Worm (Caenorhabditis elegans) whole organism, L4 larva: Measurements from ENCODE around the gene kin-18.
A peak's percentile ranks its signal among the peaks of the same experiment; 100 is the strongest.

ENCODE experiments used
- D1046.2 ChIP-seq: fragments of 200-800 bp; sonication (Bioruptor generic); IDR thresholded peaks from 2 replicates; pipeline ENCODE4 v1.3.6; 2022; ENCODE audit warnings: missing genetic modification characterization, missing compliant biosample characterization
- F26F4.8 ChIP-seq: fragments of 200-800 bp; sonication (Bioruptor generic); conservative IDR thresholded peaks from 2 replicates; pipeline ENCODE4 v1.3.6; 2022; ENCODE audit warnings: missing genetic modification characterization, missing compliant biosample characterization
- F49E8.2 ChIP-seq: sonication (generic microtip); optimal IDR thresholded peaks from 2 replicates; lab custom pipeline; 2016; ENCODE audit warnings: missing compliant biosample characterization, mild to moderate bottlenecking, missing genetic modification characterization, borderline replicate concordance
- R02D3.7 ChIP-seq: fragments of 150-350 bp; sonication (generic microtip); optimal IDR thresholded peaks from 3 replicates; lab custom pipeline; 2014; ENCODE audit warnings: missing biosample characterization, missing genetic modification characterization
- T20F7.1 ChIP-seq: fragments of 200-800 bp; sonication (Bioruptor generic); optimal IDR thresholded peaks from 2 replicates; lab custom pipeline; 2018; ENCODE audit warnings: mild to moderate bottlenecking, missing genetic modification characterization, missing compliant biosample characterization
- Y105C5A.15 ChIP-seq: fragments of 200-800 bp; sonication (Bioruptor generic); IDR thresholded peaks from 2 replicates; pipeline ENCODE4 v1.3.6; 2022; ENCODE audit warnings: missing genetic modification characterization, missing compliant biosample characterization
- Y48G9A.11 ChIP-seq: fragments of 200-800 bp; sonication (Bioruptor generic); IDR thresholded peaks from 2 replicates; pipeline ENCODE4 v1.3.6; 2022; ENCODE audit warnings: missing genetic modification reagents, missing genetic modification characterization, missing compliant biosample characterization
- Y5F2A.4 ChIP-seq: fragments of 200-800 bp; sonication (Bioruptor generic); optimal IDR thresholded peaks from 2 replicates; lab custom pipeline; 2018; ENCODE audit warnings: mild to moderate bottlenecking, missing genetic modification characterization, missing compliant biosample characterization
- aha-1 ChIP-seq: fragments of 150-350 bp; peaks from one replicate; lab custom pipeline; 2014; ENCODE audit warnings: missing biosample characterization, missing genetic modification characterization
- ceh-20 ChIP-seq: fragments of 200-800 bp; sonication (Bioruptor generic); IDR thresholded peaks from 2 replicates; pipeline ENCODE4 v1.3.6; 2022; ENCODE audit warnings: missing genetic modification reagents, missing genetic modification characterization, missing compliant biosample characterization
- ceh-62 ChIP-seq: sonication (generic microtip); optimal IDR thresholded peaks from 2 replicates; lab custom pipeline; 2017; ENCODE audit warnings: missing biosample characterization, missing genetic modification characterization
- ces-1 ChIP-seq: fragments of 150-350 bp; sonication (generic microtip); optimal IDR thresholded peaks from 4 replicates; lab custom pipeline; 2014; ENCODE audit warnings: missing biosample characterization, missing genetic modification reagents, missing genetic modification characterization
- daf-16 ChIP-seq, 3 experiments: sonication (generic microtip); optimal IDR thresholded peaks; 2 replicates each; lab custom pipeline; 2016 to 2017; ENCODE audit warnings: missing genetic modification characterization in 3 of 3, missing genetic modification reagents in 3 of 3, mild to moderate bottlenecking in 2 of 3, missing compliant biosample characterization in 2 of 3, missing biosample characterization in 1 of 3, moderate library complexity in 1 of 3
- daf-8 ChIP-seq: fragments of 200-800 bp; sonication (Bioruptor generic); IDR thresholded peaks from 2 replicates; pipeline ENCODE4 v1.3.6; 2022; ENCODE audit warnings: missing genetic modification characterization, missing compliant biosample characterization
- dpl-1 ChIP-seq: fragments of 150-350 bp; optimal IDR thresholded peaks from 2 replicates; lab custom pipeline; 2014; ENCODE audit warnings: missing biosample characterization, missing genetic modification reagents, missing genetic modification characterization
- dve-1 ChIP-seq: sonication (generic microtip); optimal IDR thresholded peaks from 2 replicates; lab custom pipeline; 2017; ENCODE audit warnings: antibody characterized with exemption, mild to moderate bottlenecking, missing genetic modification characterization, missing compliant biosample characterization; ENCODE audit not compliant: insufficient read depth
- egl-43 ChIP-seq: fragments of 200-800 bp; sonication (Bioruptor generic); IDR thresholded peaks from 2 replicates; pipeline ENCODE4 v1.3.6; 2022; ENCODE audit warnings: missing genetic modification reagents, missing genetic modification characterization, missing compliant biosample characterization
- hlh-11 ChIP-seq: fragments of 200-800 bp; sonication (Bioruptor generic); optimal IDR thresholded peaks from 2 replicates; lab custom pipeline; 2018; ENCODE audit warnings: mild to moderate bottlenecking, missing genetic modification characterization, missing compliant biosample characterization
- hlh-30 ChIP-seq: sonication (generic microtip); optimal IDR thresholded peaks from 2 replicates; lab custom pipeline; 2017; ENCODE audit warnings: antibody characterized with exemption, mild to moderate bottlenecking, missing genetic modification characterization, missing compliant biosample characterization; ENCODE audit not compliant: insufficient read depth
- lim-7 ChIP-seq: fragments of 200-800 bp; sonication (Bioruptor generic); IDR thresholded peaks from 2 replicates; pipeline ENCODE4 v1.3.6; 2022; ENCODE audit warnings: missing genetic modification characterization, missing compliant biosample characterization
- lin-29 ChIP-seq: fragments of 200-800 bp; sonication (Bioruptor generic); IDR thresholded peaks from 2 replicates; pipeline ENCODE4 v1.3.6; 2022; ENCODE audit warnings: missing genetic modification reagents, missing genetic modification characterization, missing compliant biosample characterization
- lin-39 ChIP-seq: fragments of 150-350 bp; optimal IDR thresholded peaks from 2 replicates; lab custom pipeline; 2014; ENCODE audit warnings: missing biosample characterization, missing genetic modification reagents, missing genetic modification characterization
- lir-3 ChIP-seq: sonication (generic microtip); optimal IDR thresholded peaks from 2 replicates; lab custom pipeline; 2016; ENCODE audit warnings: mild to moderate bottlenecking, missing genetic modification characterization, missing compliant biosample characterization
- nhr-102 ChIP-seq: sonication (generic microtip); optimal IDR thresholded peaks from 2 replicates; lab custom pipeline; 2016; ENCODE audit warnings: mild to moderate bottlenecking, missing genetic modification characterization, moderate library complexity, missing compliant biosample characterization
- nhr-11 ChIP-seq: fragments of 150-350 bp; optimal IDR thresholded peaks from 2 replicates; lab custom pipeline; 2014; ENCODE audit warnings: missing biosample characterization, missing genetic modification characterization
- nhr-111 ChIP-seq: fragments of 200-800 bp; sonication (Bioruptor generic); optimal IDR thresholded peaks from 2 replicates; lab custom pipeline; 2018; ENCODE audit warnings: mild to moderate bottlenecking, missing genetic modification characterization, missing compliant biosample characterization
- nhr-42 ChIP-seq: fragments of 200-800 bp; sonication (Bioruptor generic); IDR thresholded peaks from 2 replicates; pipeline ENCODE4 v1.3.6; 2022; ENCODE audit warnings: missing genetic modification characterization, missing compliant biosample characterization
- nhr-48 ChIP-seq: sonication (generic microtip); optimal IDR thresholded peaks from 2 replicates; lab custom pipeline; 2016; ENCODE audit warnings: mild to moderate bottlenecking, missing genetic modification characterization, missing compliant biosample characterization
- nhr-77 ChIP-seq: fragments of 150-350 bp; optimal IDR thresholded peaks from 2 replicates; lab custom pipeline; 2014; ENCODE audit warnings: missing biosample characterization, missing genetic modification characterization
- pha-4 ChIP-seq, 2 experiments: fragments of 150-350 bp in 1 of 2; fragments of 200-800 bp in 1 of 2; sonication (Bioruptor generic) in 1 of 2; IDR thresholded peaks in 1 of 2; optimal IDR thresholded peaks in 1 of 2; 2 replicates each; pipeline versions ENCODE4 v1.3.6 to Lab custom; 2014 to 2022; ENCODE audit warnings: missing genetic modification characterization in 2 of 2, missing genetic modification reagents in 2 of 2, missing biosample characterization in 1 of 2, missing compliant biosample characterization in 1 of 2
- set-16 ChIP-seq: fragments of 200-800 bp; sonication (Bioruptor generic); IDR thresholded peaks from 2 replicates; pipeline ENCODE4 v1.3.6; 2022; ENCODE audit warnings: missing genetic modification reagents, missing genetic modification characterization, missing compliant biosample characterization
- unc-130 ChIP-seq: sonication (generic microtip); optimal IDR thresholded peaks from 2 replicates; lab custom pipeline; 2016; ENCODE audit warnings: missing genetic modification reagents, missing genetic modification characterization, missing compliant biosample characterization
- unc-39 ChIP-seq: sonication (generic microtip); optimal IDR thresholded peaks from 2 replicates; lab custom pipeline; 2017; ENCODE audit warnings: missing biosample characterization, missing genetic modification characterization
- unc-62 ChIP-seq, 3 experiments: fragments of 150-350 bp in 1 of 3; sonication (generic microtip); optimal IDR thresholded peaks in 2 of 3; peaks in 1 of 3; 1 replicate in 1 of 3; 2 replicates in 2 of 3; lab custom pipeline; 2014 to 2017; ENCODE audit warnings: missing biosample characterization in 3 of 3, missing genetic modification characterization in 3 of 3, missing genetic modification reagents in 3 of 3, missing genotype in 1 of 3
- zfp-2 ChIP-seq: sonication (generic microtip); optimal IDR thresholded peaks from 2 replicates; lab custom pipeline; 2016; ENCODE audit warnings: mild to moderate bottlenecking, missing genetic modification characterization, missing compliant biosample characterization
- zip-11 ChIP-seq: fragments of 200-800 bp; sonication (Bioruptor generic); IDR thresholded peaks from 2 replicates; pipeline ENCODE4 v1.3.6; 2022; ENCODE audit warnings: missing genetic modification characterization, missing compliant biosample characterization
- ztf-11 ChIP-seq: fragments of 150-350 bp; optimal IDR thresholded peaks from 2 replicates; lab custom pipeline; 2014; ENCODE audit warnings: missing biosample characterization, missing genetic modification characterization

Gene kin-18

ce11 chrIII:6149467-6150072 lies 31.1 kb downstream of the kin-18 start, which contains the start of the genes wht-7 and Y42G9A.1 (continued):
- no peak for TF ChIP-seq egl-43
- no peak for TF ChIP-seq zip-11 (GFP tag; lab: Robert Waterston, UW)
- TF ChIP-seq F49E8.2 (tag; lab: Kevin White, UChicago): no peak
- TF ChIP-seq nhr-102 (tag; lab: Kevin White, UChicago): peak; percentile 4
- peak; percentile 50 for TF ChIP-seq nhr-48 (tag; lab: Kevin White, UChicago)
- no peak for TF ChIP-seq nhr-111 (GFP tag; lab: Kevin White, UChicago)
- TF ChIP-seq Y5F2A.4 (GFP tag; lab: Kevin White, UChicago): no peak
- TF ChIP-seq lir-3 (tag; lab: Kevin White, UChicago): no peak
- no peak for TF ChIP-seq unc-130 (GFP tag; lab: Kevin White, UChicago)
- TF ChIP-seq, all 104 proteins: peak for 16

DNA sequence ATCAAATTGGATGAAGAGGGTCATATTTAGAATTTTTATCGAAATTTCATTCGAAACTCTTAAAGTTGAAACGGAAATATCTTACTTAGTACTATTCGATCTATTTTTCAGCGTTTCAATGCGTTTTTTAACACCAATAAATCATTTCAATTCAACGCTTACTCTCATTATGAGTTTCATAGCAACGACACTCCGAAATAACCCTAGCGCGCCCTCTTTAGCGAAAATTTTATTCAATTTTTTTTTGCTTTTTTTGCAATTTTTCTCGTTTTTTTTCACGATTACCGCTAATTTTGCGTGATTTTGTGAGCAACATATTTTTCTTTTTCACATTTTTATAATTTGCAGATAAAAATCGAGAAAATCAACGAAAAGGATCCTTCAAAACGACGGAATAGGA lies 33.7 kb downstream of the kin-18 start:
- peak; percentile 71; the same call in 1 of the 2 replicates for TF ChIP-seq Y48G9A.11 (GFP tag; lab: Robert Waterston, UW)
- TF ChIP-seq, all 104 proteins: peak for 1; not testable (repeated sequence) for 103

ce11 chrIII:6153112-6153511 lies 34.7 kb downstream of the kin-18 start:
- 0 out of 2 replicates have a peak, but pooled peaks have one; percentile 17 for TF ChIP-seq egl-43
- peak; percentile 93 for TF ChIP-seq set-16 (GFP tag; lab: Robert Waterston, UW)

ce11 chrIII:6154586-6154985 lies 36.2 kb downstream of the kin-18 start:
- TF ChIP-seq daf-8 (GFP tag; lab: Robert Waterston, UW): no peak
- TF ChIP-seq F26F4.8 (GFP tag; lab: Robert Waterston, UW): no peak
- TF ChIP-seq unc-62 (GFP tag; optimal IDR thresholded peaks at IDR 0.05 in 1 of 2; lab: Kevin White, UChicago): peak in 1 of 2 experiments; percentile 76
- no peak for TF ChIP-seq unc-62 (tag; optimal IDR thresholded peaks at IDR 0.05; lab: Kevin White, UChicago)
- TF ChIP-seq dpl-1 (GFP tag; lab: Kevin White, UChicago): no peak
- no peak for TF ChIP-seq pha-4 (GFP tag; IDR thresholded peaks at IDR 0.05; lab: Robert Waterston, UW)
- TF ChIP-seq pha-4 (tag; optimal IDR thresholded peaks at IDR 0.05; lab: Kevin White, UChicago): no peak
- no peak for TF ChIP-seq hlh-30
- no peak for TF ChIP-seq zfp-2
- no peak for TF ChIP-seq lin-29 (GFP tag; lab: Robert Waterston, UW)
- TF ChIP-seq dve-1 (tag; lab: Kevin White, UChicago): no peak
- TF ChIP-seq lin-39 (tag; lab: Kevin White, UChicago): no peak
- no peak for TF ChIP-seq Y105C5A.15
- TF ChIP-seq R02D3.7 (tag; lab: Kevin White, UChicago): no peak
- TF ChIP-seq aha-1: peak; percentile 67

DNA sequence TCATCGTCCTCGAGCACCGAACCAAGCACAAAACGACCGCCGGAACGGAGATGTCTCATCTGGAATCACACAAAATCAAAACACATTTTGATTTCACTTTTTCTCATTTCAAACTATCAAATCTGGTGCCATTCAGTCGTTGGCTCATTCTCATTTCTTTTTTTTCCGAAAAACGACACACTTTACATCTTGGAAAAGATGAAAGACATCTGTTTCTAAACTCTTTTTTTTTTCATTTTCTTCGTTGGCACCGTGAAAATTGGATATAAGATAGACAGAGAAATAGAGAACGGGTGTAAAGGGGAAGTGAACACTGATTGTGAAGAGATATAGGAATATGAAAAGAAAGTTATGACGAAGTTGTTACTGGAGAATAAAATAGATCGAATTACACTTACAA lies 37.4 kb downstream of the kin-18 start:
- TF ChIP-seq nhr-11 (tag; lab: Kevin White, UChicago) (no peak), ces-1 (GFP tag; lab: Kevin White, UChicago) (no peak), nhr-111 (GFP tag; lab: Kevin White, UChicago) (no peak), D1046.2 (GFP tag; lab: Robert Waterston, UW) (no peak), nhr-77 (no peak), Y105C5A.15 (no peak)

DNA sequence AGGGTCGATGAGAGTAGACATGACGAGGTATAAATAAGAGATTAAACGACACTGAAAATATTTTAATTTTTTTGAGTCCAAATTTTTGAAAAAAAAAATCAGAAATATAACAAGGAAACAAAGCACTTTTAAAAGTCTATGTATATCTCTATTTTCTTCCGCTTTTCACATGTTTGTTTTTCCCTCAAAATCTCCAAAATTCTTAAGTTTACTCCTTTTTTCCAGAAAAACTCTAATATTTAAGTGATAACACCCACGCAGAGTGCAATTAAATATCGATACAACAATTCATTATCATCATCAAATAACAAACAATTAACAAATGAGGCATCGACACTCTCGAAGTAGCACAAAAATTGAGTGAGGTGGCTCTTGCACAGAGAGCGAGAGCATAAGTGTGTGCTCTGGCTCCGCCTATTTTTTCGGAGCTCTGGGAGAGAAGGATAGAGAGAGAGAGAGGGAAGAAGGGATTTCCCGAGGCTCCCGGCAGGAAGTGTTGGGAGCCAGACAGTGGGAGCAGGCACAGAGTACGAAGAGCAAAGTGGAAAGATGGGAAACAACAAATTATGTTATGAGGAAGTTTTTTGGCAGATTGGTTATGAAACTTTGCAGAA lies 39.4 kb downstream of the kin-18 start, which contains the start of gene anmt-2:
TSS of gene anmt-2 (minus strand) at position 51 of the 614 bp plus-strand sequence.
- TF ChIP-seq set-16 (GFP tag; lab: Robert Waterston, UW) (peak; percentile 45; the same call in 1 of the 2 replicates), ceh-62 (tag; lab: Kevin White, UChicago) (no peak), nhr-77 (no peak), lim-7 (GFP tag; lab: Robert Waterston, UW) (peak; percentile 16; the same call in 1 of the 2 replicates), unc-39 (tag; lab: Kevin White, UChicago) (no peak), nhr-11 (tag; lab: Kevin White, UChicago) (no peak), ztf-11 (tag; lab: Kevin White, UChicago) (no peak), lir-3 (tag; lab: Kevin White, UChicago) (no peak), hlh-11 (peak; percentile 30), T20F7.1 (GFP tag; lab: Kevin White, UChicago) (no peak), daf-16 (GFP tag; optimal IDR thresholded peaks at IDR 0.05; lab: Kevin White, UChicago) (peak in 1 of 2 experiments; percentile 56), daf-16 (tag; optimal IDR thresholded peaks at IDR 0.05; lab: Kevin White, UChicago) (no peak), nhr-42 (GFP tag; lab: Robert Waterston, UW) (no peak), ceh-20 (no peak)
